Worm (Caenorhabditis elegans) whole organism, L4 larva: Measurements from ENCODE around the gene lido-11.

ENCODE experiments used
- D1046.2 ChIP-seq: fragments of 200-800 bp; sonication (Bioruptor generic); IDR thresholded peaks from 2 replicates; pipeline ENCODE4 v1.3.6; 2022; ENCODE audit warnings: missing genetic modification characterization, missing compliant biosample characterization
- F26F4.8 ChIP-seq: fragments of 200-800 bp; sonication (Bioruptor generic); conservative IDR thresholded peaks from 2 replicates; pipeline ENCODE4 v1.3.6; 2022; ENCODE audit warnings: missing genetic modification characterization, missing compliant biosample characterization
- F49E8.2 ChIP-seq: sonication (generic microtip); optimal IDR thresholded peaks from 2 replicates; lab custom pipeline; 2016; ENCODE audit warnings: missing compliant biosample characterization, mild to moderate bottlenecking, missing genetic modification characterization, borderline replicate concordance
- T20F7.1 ChIP-seq: fragments of 200-800 bp; sonication (Bioruptor generic); optimal IDR thresholded peaks from 2 replicates; lab custom pipeline; 2018; ENCODE audit warnings: mild to moderate bottlenecking, missing genetic modification characterization, missing compliant biosample characterization
- T26A8.4 ChIP-seq: fragments of 200-800 bp; sonication (Bioruptor generic); IDR thresholded peaks from 2 replicates; pipeline ENCODE4 v1.3.6; 2022; ENCODE audit warnings: missing genetic modification characterization, missing compliant biosample characterization
- Y105C5A.15 ChIP-seq: fragments of 200-800 bp; sonication (Bioruptor generic); IDR thresholded peaks from 2 replicates; pipeline ENCODE4 v1.3.6; 2022; ENCODE audit warnings: missing genetic modification characterization, missing compliant biosample characterization
- ZK337.2 ChIP-seq: fragments of 200-800 bp; sonication (Bioruptor generic); IDR thresholded peaks from 2 replicates; pipeline ENCODE4 v1.3.6; 2022; ENCODE audit warnings: missing genetic modification reagents, missing genetic modification characterization, missing compliant biosample characterization
- aha-1 ChIP-seq: fragments of 150-350 bp; peaks from one replicate; lab custom pipeline; 2014; ENCODE audit warnings: missing biosample characterization, missing genetic modification characterization
- arid-1 ChIP-seq: fragments of 200-800 bp; sonication (Bioruptor generic); conservative IDR thresholded peaks from 2 replicates; pipeline ENCODE4 v1.3.6; 2022; ENCODE audit warnings: missing genetic modification reagents, missing genetic modification characterization, missing compliant biosample characterization
- ceh-62 ChIP-seq: sonication (generic microtip); optimal IDR thresholded peaks from 2 replicates; lab custom pipeline; 2017; ENCODE audit warnings: missing biosample characterization, missing genetic modification characterization
- daf-16 ChIP-seq, 3 experiments: sonication (generic microtip); optimal IDR thresholded peaks; 2 replicates each; lab custom pipeline; 2016 to 2017; ENCODE audit warnings: missing genetic modification characterization in 3 of 3, missing genetic modification reagents in 3 of 3, mild to moderate bottlenecking in 2 of 3, missing compliant biosample characterization in 2 of 3, missing biosample characterization in 1 of 3, moderate library complexity in 1 of 3
- daf-19 ChIP-seq: fragments of 200-800 bp; sonication (Bioruptor generic); conservative IDR thresholded peaks from 2 replicates; pipeline ENCODE4 v1.3.6; 2022; ENCODE audit warnings: missing genetic modification characterization, missing compliant biosample characterization
- daf-8 ChIP-seq: fragments of 200-800 bp; sonication (Bioruptor generic); IDR thresholded peaks from 2 replicates; pipeline ENCODE4 v1.3.6; 2022; ENCODE audit warnings: missing genetic modification characterization, missing compliant biosample characterization
- dmd-6 ChIP-seq: fragments of 200-800 bp; sonication (Bioruptor generic); IDR thresholded peaks from 2 replicates; pipeline ENCODE4 v1.3.6; 2022; ENCODE audit warnings: missing genetic modification reagents, missing genetic modification characterization, missing compliant biosample characterization
- dve-1 ChIP-seq: sonication (generic microtip); optimal IDR thresholded peaks from 2 replicates; lab custom pipeline; 2017; ENCODE audit warnings: antibody characterized with exemption, mild to moderate bottlenecking, missing genetic modification characterization, missing compliant biosample characterization; ENCODE audit not compliant: insufficient read depth
- egl-27 ChIP-seq: sonication (generic microtip); optimal IDR thresholded peaks from 3 replicates; lab custom pipeline; 2017; ENCODE audit warnings: missing biosample characterization, missing genetic modification reagents, missing genetic modification characterization
- egl-43 ChIP-seq: fragments of 200-800 bp; sonication (Bioruptor generic); IDR thresholded peaks from 2 replicates; pipeline ENCODE4 v1.3.6; 2022; ENCODE audit warnings: missing genetic modification reagents, missing genetic modification characterization, missing compliant biosample characterization
- fkh-10 ChIP-seq: fragments of 150-350 bp; optimal IDR thresholded peaks from 2 replicates; lab custom pipeline; 2014; ENCODE audit warnings: missing biosample characterization, missing genetic modification reagents, missing genetic modification characterization
- fos-1 ChIP-seq: fragments of 150-350 bp; optimal IDR thresholded peaks from 2 replicates; lab custom pipeline; 2014; ENCODE audit warnings: missing biosample characterization, missing genetic modification characterization
- hif-1 ChIP-seq, 2 experiments: sonication (generic microtip); optimal IDR thresholded peaks; 2 replicates each; lab custom pipeline; 2016 to 2017; ENCODE audit warnings: missing compliant biosample characterization in 2 of 2, missing genetic modification characterization in 2 of 2, missing genetic modification reagents in 2 of 2, missing genotype in 2 of 2, mild to moderate bottlenecking in 1 of 2
- hmg-1.1 ChIP-seq: fragments of 200-800 bp; sonication (Bioruptor generic); IDR thresholded peaks from 2 replicates; pipeline ENCODE4 v1.3.6; 2022; ENCODE audit warnings: missing genetic modification reagents, missing genetic modification characterization, missing compliant biosample characterization
- lim-7 ChIP-seq: fragments of 200-800 bp; sonication (Bioruptor generic); IDR thresholded peaks from 2 replicates; pipeline ENCODE4 v1.3.6; 2022; ENCODE audit warnings: missing genetic modification characterization, missing compliant biosample characterization
- lin-1 ChIP-seq: fragments of 200-800 bp; sonication (Bioruptor generic); IDR thresholded peaks from 2 replicates; pipeline ENCODE4 v1.3.6; 2022; ENCODE audit warnings: missing genetic modification reagents, missing genetic modification characterization, missing compliant biosample characterization
- lin-15B ChIP-seq: fragments of 150-350 bp; sonication (generic microtip); optimal IDR thresholded peaks from 3 replicates; lab custom pipeline; 2014; ENCODE audit warnings: missing biosample characterization, missing genetic modification characterization
- lsy-2 ChIP-seq, 2 experiments: fragments of 150-350 bp in 1 of 2; sonication (generic microtip) in 1 of 2; optimal IDR thresholded peaks; 2 replicates each; lab custom pipeline; 2014 to 2017; ENCODE audit warnings: missing biosample characterization in 2 of 2, missing genetic modification characterization in 2 of 2
- madf-5 ChIP-seq, 2 experiments: fragments of 200-800 bp; sonication (Bioruptor generic); IDR thresholded peaks; 2 replicates each; pipeline ENCODE4 v1.3.6; 2022; ENCODE audit warnings: missing compliant biosample characterization in 2 of 2, missing genetic modification characterization in 2 of 2
- madf-9 ChIP-seq: fragments of 200-800 bp; sonication (Bioruptor generic); conservative IDR thresholded peaks from 2 replicates; pipeline ENCODE4 v1.3.6; 2022; ENCODE audit warnings: missing genetic modification reagents, missing genetic modification characterization, missing compliant biosample characterization
- mdl-1 ChIP-seq, 2 experiments: fragments of 150-350 bp in 1 of 2; sonication (generic microtip) in 1 of 2; optimal IDR thresholded peaks; 2 replicates each; lab custom pipeline; 2014 to 2017; ENCODE audit warnings: missing biosample characterization in 2 of 2, missing genetic modification characterization in 2 of 2
- mdt-29 ChIP-seq: fragments of 200-800 bp; sonication (Bioruptor generic); IDR thresholded peaks from 2 replicates; pipeline ENCODE4 v1.3.6; 2022; ENCODE audit warnings: missing genetic modification reagents, missing genetic modification characterization, missing compliant biosample characterization
- mes-2 ChIP-seq: sonication (generic microtip); optimal IDR thresholded peaks from 2 replicates; lab custom pipeline; 2016; ENCODE audit warnings: missing genotype, mild to moderate bottlenecking, missing genetic modification characterization, missing compliant biosample characterization; ENCODE audit not compliant: poor library complexity, severe bottlenecking
- mxl-3 ChIP-seq: fragments of 200-800 bp; sonication (Bioruptor generic); optimal IDR thresholded peaks from 2 replicates; lab custom pipeline; 2018; ENCODE audit warnings: mild to moderate bottlenecking, missing genetic modification characterization, missing compliant biosample characterization
- nhr-11 ChIP-seq: fragments of 150-350 bp; optimal IDR thresholded peaks from 2 replicates; lab custom pipeline; 2014; ENCODE audit warnings: missing biosample characterization, missing genetic modification characterization
- nhr-111 ChIP-seq: fragments of 200-800 bp; sonication (Bioruptor generic); optimal IDR thresholded peaks from 2 replicates; lab custom pipeline; 2018; ENCODE audit warnings: mild to moderate bottlenecking, missing genetic modification characterization, missing compliant biosample characterization
- nhr-237 ChIP-seq: sonication (generic microtip); optimal IDR thresholded peaks from 2 replicates; lab custom pipeline; 2017; ENCODE audit warnings: missing biosample characterization, missing genetic modification characterization
- nhr-25 ChIP-seq: sonication (generic microtip); optimal IDR thresholded peaks from 2 replicates; lab custom pipeline; 2017; ENCODE audit warnings: missing genetic modification characterization, mild to moderate bottlenecking, missing compliant biosample characterization, antibody characterized with exemption, moderate library complexity, borderline replicate concordance; ENCODE audit not compliant: insufficient read depth
- nhr-41 ChIP-seq: fragments of 200-800 bp; sonication (Bioruptor generic); IDR thresholded peaks from 2 replicates; pipeline ENCODE4 v1.3.6; 2022; ENCODE audit warnings: missing genetic modification reagents, missing genetic modification characterization, missing compliant biosample characterization
- nhr-6 ChIP-seq: fragments of 150-350 bp; optimal IDR thresholded peaks from 2 replicates; lab custom pipeline; 2014; ENCODE audit warnings: missing biosample characterization, missing genetic modification characterization
- nhr-77 ChIP-seq: fragments of 150-350 bp; optimal IDR thresholded peaks from 2 replicates; lab custom pipeline; 2014; ENCODE audit warnings: missing biosample characterization, missing genetic modification characterization
- php-3 ChIP-seq: fragments of 200-800 bp; sonication (Bioruptor generic); IDR thresholded peaks from 2 replicates; pipeline ENCODE4 v1.3.6; 2022; ENCODE audit warnings: missing genetic modification reagents, missing genetic modification characterization, missing compliant biosample characterization
- pqm-1 ChIP-seq: sonication (generic microtip); optimal IDR thresholded peaks from 2 replicates; lab custom pipeline; 2017; ENCODE audit warnings: missing biosample characterization, missing genetic modification characterization
- saeg-2 ChIP-seq: fragments of 200-800 bp; sonication (Bioruptor generic); IDR thresholded peaks from 2 replicates; pipeline ENCODE4 v1.3.6; 2022; ENCODE audit warnings: missing genetic modification reagents, missing genetic modification characterization, missing compliant biosample characterization
- sdz-12 ChIP-seq: fragments of 200-800 bp; sonication (Bioruptor generic); optimal IDR thresholded peaks from 2 replicates; lab custom pipeline; 2018; ENCODE audit warnings: mild to moderate bottlenecking, missing genetic modification characterization, missing compliant biosample characterization
- snpc-1.2 ChIP-seq: fragments of 200-800 bp; sonication (Bioruptor generic); IDR thresholded peaks from 2 replicates; pipeline ENCODE4 v1.3.6; 2022; ENCODE audit warnings: missing genetic modification reagents, missing genetic modification characterization, missing compliant biosample characterization
- snpc-4 ChIP-seq: fragments of 150-350 bp; optimal IDR thresholded peaks from 2 replicates; lab custom pipeline; 2014; ENCODE audit warnings: missing biosample characterization, missing genetic modification characterization
- unc-39 ChIP-seq: sonication (generic microtip); optimal IDR thresholded peaks from 2 replicates; lab custom pipeline; 2017; ENCODE audit warnings: missing biosample characterization, missing genetic modification characterization
- unc-62 ChIP-seq, 3 experiments: fragments of 150-350 bp in 1 of 3; sonication (generic microtip); optimal IDR thresholded peaks in 2 of 3; peaks in 1 of 3; 1 replicate in 1 of 3; 2 replicates in 2 of 3; lab custom pipeline; 2014 to 2017; ENCODE audit warnings: missing biosample characterization in 3 of 3, missing genetic modification characterization in 3 of 3, missing genetic modification reagents in 3 of 3, missing genotype in 1 of 3
- vab-7 ChIP-seq: fragments of 200-800 bp; sonication (Bioruptor generic); IDR thresholded peaks from 2 replicates; pipeline ENCODE4 v1.3.6; 2022; ENCODE audit warnings: missing genetic modification reagents, missing genetic modification characterization, missing compliant biosample characterization
- zfp-2 ChIP-seq: sonication (generic microtip); optimal IDR thresholded peaks from 2 replicates; lab custom pipeline; 2016; ENCODE audit warnings: mild to moderate bottlenecking, missing genetic modification characterization, missing compliant biosample characterization
- zip-2 ChIP-seq: fragments of 150-350 bp; optimal IDR thresholded peaks from 2 replicates; lab custom pipeline; 2014; ENCODE audit warnings: missing biosample characterization, missing genetic modification characterization
- ztf-7 ChIP-seq: fragments of 150-350 bp; optimal IDR thresholded peaks from 2 replicates; lab custom pipeline; 2014; ENCODE audit warnings: missing biosample characterization, missing genetic modification characterization

The lido-11 gene

ce11 chrII:2987122-2987556, 16.6 kb upstream of the lido-11 start (continued):
- TF ChIP-seq pqm-1 (tag; lab: Kevin White, UChicago) (no peak), daf-8 (GFP tag; lab: Robert Waterston, UW) (no peak), zfp-2 (tag; lab: Kevin White, UChicago) (no peak), daf-19 (GFP tag; lab: Robert Waterston, UW) (no peak), php-3 (GFP tag; lab: Robert Waterston, UW) (0 out of 2 replicates have a peak, but pooled peaks have one; percentile 17), unc-62 (GFP tag; optimal IDR thresholded peaks at IDR 0.05 in 1 of 2; lab: Kevin White, UChicago) (no peak), unc-62 (tag; optimal IDR thresholded peaks at IDR 0.05; lab: Kevin White, UChicago) (no peak), mdl-1 (tag; optimal IDR thresholded peaks at IDR 0.05; lab: Kevin White, UChicago) (no peak), F49E8.2 (tag; lab: Kevin White, UChicago) (no peak), nhr-6 (tag; lab: Kevin White, UChicago) (no peak), nhr-41 (GFP tag; lab: Robert Waterston, UW) (no peak), sdz-12 (GFP tag; lab: Kevin White, UChicago) (peak; percentile 41), D1046.2 (GFP tag; lab: Robert Waterston, UW) (no peak), madf-9 (GFP tag; lab: Robert Waterston, UW) (no peak), mes-2 (peak; percentile 4), nhr-77 (tag; lab: Kevin White, UChicago) (no peak), vab-7 (no peak), ceh-62 (tag; lab: Kevin White, UChicago) (no peak), fos-1 (tag; lab: Kevin White, UChicago) (no peak), aha-1 (tag; lab: Kevin White, UChicago) (peak; percentile 72), unc-39 (tag; lab: Kevin White, UChicago) (no peak), mdt-29 (GFP tag; lab: Robert Waterston, UW) (no peak), snpc-4 (tag; lab: Kevin White, UChicago) (peak; percentile 46), lsy-2 (tag; optimal IDR thresholded peaks at IDR 0.05; lab: Kevin White, UChicago) (no peak), egl-43 (GFP tag; lab: Robert Waterston, UW) (peak; percentile 75), hif-1 (tag; optimal IDR thresholded peaks at IDR 0.05; lab: Kevin White, UChicago) (no peak), saeg-2 (no peak), ztf-7 (no peak), nhr-25 (tag; lab: Kevin White, UChicago) (no peak), daf-16 (GFP tag; optimal IDR thresholded peaks at IDR 0.05; lab: Kevin White, UChicago) (no peak), daf-16 (tag; optimal IDR thresholded peaks at IDR 0.05; lab: Kevin White, UChicago) (no peak), lim-7 (GFP tag; lab: Robert Waterston, UW) (no peak), snpc-1.2 (GFP tag; lab: Robert Waterston, UW) (0 out of 2 replicates have a peak, but pooled peaks have one; percentile 52), dve-1 (tag; lab: Kevin White, UChicago) (no peak), hmg-1.1 (GFP tag; lab: Robert Waterston, UW) (peak; percentile 41; the same call in 1 of the 2 replicates), arid-1 (GFP tag; lab: Robert Waterston, UW) (no peak), fkh-10 (no peak), mxl-3 (GFP tag; lab: Kevin White, UChicago) (no peak), ZK337.2 (GFP tag; lab: Robert Waterston, UW) (no peak), dmd-6 (GFP tag; lab: Robert Waterston, UW) (no peak), T20F7.1 (no peak), madf-5 (GFP tag; IDR thresholded peaks at IDR 0.05; lab: Robert Waterston, UW) (0 out of 4 replicates have a peak, but pooled peaks of 1 of the 2 experiments have one; percentile 57), egl-27 (tag; lab: Kevin White, UChicago) (no peak), nhr-111 (GFP tag; lab: Kevin White, UChicago) (peak; percentile 12), nhr-237 (tag; lab: Kevin White, UChicago) (no peak), lin-1 (GFP tag; lab: Robert Waterston, UW) (no peak), zip-2 (tag; lab: Kevin White, UChicago) (no peak), F26F4.8 (GFP tag; lab: Robert Waterston, UW) (no peak), lin-15B (no peak), nhr-11 (no peak), T26A8.4 (GFP tag; lab: Robert Waterston, UW) (no peak), Y105C5A.15 (no peak)
